Worm (Caenorhabditis elegans): ENCODE data around the gene Y51H7BR.4.

Gene Y51H7BR.4

ce11 chrII:1529057-1529456 lies at the start of gene Y51H7BR.4:
Gene Y51H7BR.4, plus strand, starts transcription at chrII:1529357.
- TF ChIP-seq mdt-29 (GFP tag; IDR thresholded peaks at IDR 0.05) (no peak), vab-7 (GFP tag; IDR thresholded peaks at IDR 0.05) (no peak), egl-27 (tag; optimal IDR thresholded peaks at IDR 0.05) (no peak), nhr-28 (tag; optimal IDR thresholded peaks at IDR 0.05) (no peak), mes-2 (tag; optimal IDR thresholded peaks at IDR 0.05; ENCODE audit: poor library complexity, severe bottlenecking) (no peak), unc-130 (GFP tag; optimal IDR thresholded peaks at IDR 0.05) (no peak), mdl-1 (tag; optimal IDR thresholded peaks at IDR 0.05) (no peak), ama-1 (optimal IDR thresholded peaks at IDR 0.05) (no peak), fkh-10 (GFP tag; optimal IDR thresholded peaks at IDR 0.05) (no peak), dmd-6 (GFP tag; IDR thresholded peaks at IDR 0.05) (no peak), set-16 (GFP tag; IDR thresholded peaks at IDR 0.05) (no peak)

- TF ChIP-seq sdz-12 (GFP tag; optimal IDR thresholded peaks at IDR 0.05) (no peak), cey-2 (tag; optimal IDR thresholded peaks at IDR 0.05; ENCODE audit: borderline replicate concordance, insufficient read depth) (no peak), Y5F2A.4 (GFP tag; optimal IDR thresholded peaks at IDR 0.05) (no peak), daf-16 (GFP tag; optimal IDR thresholded peaks at IDR 0.05) (no peak), daf-16 (tag; optimal IDR thresholded peaks at IDR 0.05) (no peak), nhr-11 (tag; optimal IDR thresholded peaks at IDR 0.05) (no peak), ctbp-1 (GFP tag; IDR thresholded peaks at IDR 0.05) (no peak), lin-39 (tag; optimal IDR thresholded peaks at IDR 0.05) (no peak), nhr-41 (GFP tag; IDR thresholded peaks at IDR 0.05) (no peak), nhr-77 (tag; optimal IDR thresholded peaks at IDR 0.05) (no peak), mxl-3 (GFP tag; optimal IDR thresholded peaks at IDR 0.05) (no peak), egl-27 (tag; optimal IDR thresholded peaks at IDR 0.05) (no peak), ama-1 (optimal IDR thresholded peaks at IDR 0.05) (no peak), nhr-76 (tag; optimal IDR thresholded peaks at IDR 0.05) (no peak), ceh-82 (tag; optimal IDR thresholded peaks at IDR 0.05) (no peak), nhr-25 (tag; optimal IDR thresholded peaks at IDR 0.05; ENCODE audit: borderline replicate concordance, insufficient read depth) (no peak)
Observed at ce11 chrII:1481660-1482059, 47.5 kb upstream of the Y51H7BR.4 start.

- TF ChIP-seq ceh-82 (tag; optimal IDR thresholded peaks at IDR 0.05) (no peak), daf-8 (GFP tag; IDR thresholded peaks at IDR 0.05) (no peak), attf-4 (tag; optimal IDR thresholded peaks at IDR 0.05) (no peak), fkh-10 (GFP tag; optimal IDR thresholded peaks at IDR 0.05) (no peak), nhr-48 (tag; optimal IDR thresholded peaks at IDR 0.05) (no peak), nhr-102 (tag; optimal IDR thresholded peaks at IDR 0.05) (no peak), zip-11 (GFP tag; IDR thresholded peaks at IDR 0.05) (no peak), nhr-111 (GFP tag; optimal IDR thresholded peaks at IDR 0.05) (no peak), cey-2 (tag; optimal IDR thresholded peaks at IDR 0.05; ENCODE audit: borderline replicate concordance, insufficient read depth) (no peak), lir-3 (tag; optimal IDR thresholded peaks at IDR 0.05) (no peak), dve-1 (tag; optimal IDR thresholded peaks at IDR 0.05; ENCODE audit: insufficient read depth) (no peak), ctbp-1 (GFP tag; IDR thresholded peaks at IDR 0.05) (no peak), fos-1 (tag; optimal IDR thresholded peaks at IDR 0.05) (no peak), T20F7.1 (GFP tag; optimal IDR thresholded peaks at IDR 0.05) (no peak), hlh-11 (tag; optimal IDR thresholded peaks at IDR 0.05) (no peak), daf-19 (GFP tag; conservative IDR thresholded peaks at IDR 0.05) (no peak), arid-1 (GFP tag; conservative IDR thresholded peaks at IDR 0.05) (no peak), F44E2.7 (GFP tag; IDR thresholded peaks at IDR 0.05) (no peak)
Observed at ce11 chrII:1482419-1482818, 46.7 kb upstream of the Y51H7BR.4 start.
